Worm (Caenorhabditis elegans) whole organism, mixed stage, embryonic: Measurements from ENCODE around the gene clh-6.
"Not testable (repeated sequence)": the region's sequence is repeated elsewhere in the genome, so short reads cannot be mapped to it uniquely, and the experiment has no call there.

ENCODE experiments used
- ces-1 ChIP-seq: fragments of 150-350 bp; optimal IDR thresholded peaks from 2 replicates; lab custom pipeline; 2014; ENCODE audit warnings: missing biosample characterization, missing genetic modification reagents, missing genetic modification characterization
- snpc-4 ChIP-seq: fragments of 150-350 bp; optimal IDR thresholded peaks from 2 replicates; lab custom pipeline; 2014; ENCODE audit warnings: missing biosample characterization, missing genetic modification characterization
- unc-39 ChIP-seq: fragments of 150-350 bp; optimal IDR thresholded peaks from 2 replicates; lab custom pipeline; 2014; ENCODE audit warnings: missing biosample characterization, missing genetic modification characterization
- unc-62 ChIP-seq: fragments of 150-350 bp; optimal IDR thresholded peaks from 2 replicates; lab custom pipeline; 2014; ENCODE audit warnings: missing biosample characterization, missing genetic modification reagents, missing genetic modification characterization

DNA sequence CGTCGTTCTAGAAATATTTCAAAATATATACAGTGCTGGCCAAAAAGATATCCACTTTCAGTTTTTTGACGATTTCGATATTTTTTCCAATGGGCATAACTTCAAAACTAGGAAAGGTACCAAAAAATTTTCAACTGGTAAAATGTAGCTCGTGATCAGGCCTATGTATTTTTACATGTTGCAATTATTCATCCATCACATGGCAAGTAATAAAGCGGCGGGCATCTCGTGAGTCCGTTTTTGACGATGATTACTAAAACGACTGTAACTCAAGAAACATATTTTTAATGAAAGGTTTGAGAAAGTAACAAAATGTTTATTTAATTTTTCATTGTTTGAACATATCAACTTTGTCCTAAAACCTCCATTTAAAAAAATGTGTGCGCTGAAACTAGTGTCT is 43.1 kb downstream of the clh-6 start, which contains the start of gene F10C2.3:
- TF ChIP-seq unc-62 (GFP tag; lab: Kevin White, UChicago); unc-39 (tag; lab: Kevin White, UChicago); ces-1; snpc-4: not testable (repeated sequence)
